Worm (Caenorhabditis elegans): ENCODE measurements around the gene phy-4.

The phy-4 gene

DNA sequence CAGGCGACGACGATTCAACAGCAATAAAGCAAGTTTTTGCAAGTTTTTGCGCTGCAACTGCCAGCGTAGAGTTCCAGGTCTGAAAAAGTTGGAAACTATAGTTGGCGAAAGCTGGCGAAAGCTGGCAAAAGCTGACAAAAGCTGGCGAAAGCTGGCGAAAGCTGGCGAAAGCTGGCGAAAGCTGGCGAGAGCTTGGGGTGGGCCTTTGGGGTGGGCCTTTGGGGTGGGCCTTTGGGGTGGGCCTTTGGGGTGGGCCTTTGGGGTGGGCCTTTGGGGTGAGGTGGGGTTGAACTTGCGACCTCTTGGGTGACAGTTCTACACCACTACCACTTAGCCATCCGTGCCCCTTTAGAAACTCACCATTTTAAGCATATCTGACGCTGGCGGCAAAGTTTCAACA is 18.3 kb downstream of the phy-4 start:
- TF ChIP-seq ztf-28 (GFP tag; IDR thresholded peaks at IDR 0.05), result 0 out of 2 replicates have a peak, but pooled peaks have one; percentile 36
- peak; percentile 83 for TF ChIP-seq zfh-2 (GFP tag; conservative IDR thresholded peaks at IDR 0.05)
- no peak for TF ChIP-seq unc-62 (GFP tag; optimal IDR thresholded peaks at IDR 0.05)
- TF ChIP-seq mcd-1 (GFP tag; IDR thresholded peaks at IDR 0.05), result 0 out of 2 replicates have a peak, but pooled peaks have one; percentile 11
- no peak for TF ChIP-seq rpc-1 (optimal IDR thresholded peaks at IDR 0.05)
- TF ChIP-seq rpc-1 (tag; optimal IDR thresholded peaks at IDR 0.05), result peak; percentile 22
- peak; percentile 72; the same call in 1 of the 2 replicates for TF ChIP-seq egrh-3 (GFP tag; IDR thresholded peaks at IDR 0.05)
- no peak for TF ChIP-seq ceh-27 (GFP tag; optimal IDR thresholded peaks at IDR 0.05)

ce11 chrV:19491302-19491701 is 22.1 kb downstream of the phy-4 start, which contains the start of gene Y43F8B.29:
Gene Y43F8B.29 (plus strand): TSS chrV:19491602.
- TF ChIP-seq B0035.1 (tag; optimal IDR thresholded peaks at IDR 0.05) (no peak), snpc-4 (GFP tag; optimal IDR thresholded peaks at IDR 0.05) (no peak), snpc-4 (tag; optimal IDR thresholded peaks at IDR 0.05) (no peak), K12H6.12 (tag; optimal IDR thresholded peaks at IDR 0.05) (no peak), ZK185.1 (tag; optimal IDR thresholded peaks at IDR 0.05; ENCODE audit: poor library complexity, severe bottlenecking) (no peak), atf-7 (tag; optimal IDR thresholded peaks at IDR 0.05) (no peak), sdz-38 (tag; optimal IDR thresholded peaks at IDR 0.05) (no peak), dox-1 (GFP tag; IDR thresholded peaks at IDR 0.05) (no peak), F33H1.4 (GFP tag; IDR thresholded peaks at IDR 0.05) (no peak), cebp-1 (GFP tag; IDR thresholded peaks at IDR 0.05) (no peak), cebp-1 (tag; optimal IDR thresholded peaks at IDR 0.05) (no peak), F57A8.1 (GFP tag; optimal IDR thresholded peaks at IDR 0.05) (no peak), Y56A3A.18 (GFP tag; IDR thresholded peaks at IDR 0.05) (no peak), F23B12.7 (tag; optimal IDR thresholded peaks at IDR 0.05; ENCODE audit: insufficient read depth) (no peak), Y53F4B.3 (GFP tag; IDR thresholded peaks at IDR 0.05) (no peak), hlh-26 (GFP tag; conservative IDR thresholded peaks at IDR 0.05) (no peak), attf-6 (GFP tag; IDR thresholded peaks at IDR 0.05) (no peak), lin-26 (GFP tag; IDR thresholded peaks at IDR 0.05) (no peak)

DNA sequence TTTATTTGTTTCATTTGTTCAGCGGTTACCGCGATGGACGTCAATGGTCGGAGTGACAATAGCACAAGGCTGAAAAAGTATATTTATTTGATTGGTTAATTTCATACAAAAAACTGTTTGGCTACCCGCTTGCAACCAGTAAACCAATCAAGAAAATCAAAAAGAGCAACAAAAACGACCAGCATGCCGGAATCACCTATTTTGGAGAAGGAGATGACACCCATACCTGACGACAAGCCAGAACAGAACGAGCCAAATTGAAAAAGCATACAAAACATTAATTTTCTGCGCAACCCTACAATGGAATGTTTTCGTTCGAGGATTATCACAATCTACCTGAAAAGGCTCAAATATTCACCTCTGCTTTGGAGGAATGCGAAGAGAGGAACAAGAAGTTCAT is 23.0 kb downstream of the phy-4 start, which contains the start of gene Y43F8B.7:
TSS of gene Y43F8B.7 (plus strand) at position 301 of the 400 bp plus-strand sequence.
- TF ChIP-seq ztf-3 (GFP tag; optimal IDR thresholded peaks at IDR 0.05) (no peak), F37B4.10 (GFP tag; IDR thresholded peaks at IDR 0.05) (no peak), hlh-26 (GFP tag; conservative IDR thresholded peaks at IDR 0.05) (no peak), tbx-9 (tag; optimal IDR thresholded peaks at IDR 0.05; ENCODE audit: borderline replicate concordance) (no peak), B0336.3 (GFP tag; IDR thresholded peaks at IDR 0.05) (no peak), unc-62 (GFP tag; optimal IDR thresholded peaks at IDR 0.05) (no peak), dox-1 (GFP tag; IDR thresholded peaks at IDR 0.05) (no peak), ets-4 (GFP tag; optimal IDR thresholded peaks at IDR 0.05) (no peak), him-1 (tag; optimal IDR thresholded peaks at IDR 0.05) (no peak), sdz-38 (tag; optimal IDR thresholded peaks at IDR 0.05) (no peak), nhr-80 (tag; optimal IDR thresholded peaks at IDR 0.05) (no peak), rec-8 (tag; optimal IDR thresholded peaks at IDR 0.05) (no peak), dpff-1 (tag; optimal IDR thresholded peaks at IDR 0.05) (no peak), sea-2 (GFP tag; IDR thresholded peaks at IDR 0.05) (no peak), nhr-90 (tag; optimal IDR thresholded peaks at IDR 0.05) (no peak), ekl-4 (GFP tag; IDR thresholded peaks at IDR 0.05) (no peak), ama-1 (optimal IDR thresholded peaks at IDR 0.05) (no peak), ama-1 (GFP tag; optimal IDR thresholded peaks at IDR 0.05) (no peak), ztf-22 (GFP tag; optimal IDR thresholded peaks at IDR 0.05) (no peak)

Data from whole organism, young adult.